Worm (Caenorhabditis elegans) whole organism, late embryonic: ENCODE data around the gene skpo-3.

Source experiments
- C08G9.2 ChIP-seq: sonication (generic microtip); optimal IDR thresholded peaks from 2 replicates; lab custom pipeline; 2016; ENCODE audit warnings: mild to moderate bottlenecking, missing genetic modification characterization, moderate library complexity, missing compliant biosample characterization
- Y22D7AL.16 ChIP-seq: sonication (generic microtip); optimal IDR thresholded peaks from 2 replicates; lab custom pipeline; 2016; ENCODE audit warnings: missing genetic modification characterization, missing compliant biosample characterization
- ceh-22 ChIP-seq: sonication (generic microtip); optimal IDR thresholded peaks from 2 replicates; lab custom pipeline; 2017; ENCODE audit warnings: missing biosample characterization, missing genetic modification characterization
- ceh-31 ChIP-seq: sonication (generic microtip); optimal IDR thresholded peaks from 2 replicates; lab custom pipeline; 2016; ENCODE audit warnings: missing genetic modification characterization, missing compliant biosample characterization
- ceh-34 ChIP-seq: sonication (generic microtip); optimal IDR thresholded peaks from 2 replicates; lab custom pipeline; 2016; ENCODE audit warnings: mild to moderate bottlenecking, missing genetic modification characterization, missing compliant biosample characterization
- ceh-9 ChIP-seq: sonication (generic microtip); optimal IDR thresholded peaks from 2 replicates; lab custom pipeline; 2016; ENCODE audit warnings: mild to moderate bottlenecking, missing genetic modification characterization, inconsistent platforms, missing compliant biosample characterization
- elt-2 ChIP-seq: sonication (generic microtip); optimal IDR thresholded peaks from 2 replicates; lab custom pipeline; 2016; ENCODE audit warnings: missing genetic modification reagents, missing genetic modification characterization, missing compliant biosample characterization
- elt-4 ChIP-seq: sonication (generic microtip); optimal IDR thresholded peaks from 2 replicates; lab custom pipeline; 2016; ENCODE audit warnings: missing genetic modification characterization, missing compliant biosample characterization
- hlh-15 ChIP-seq: sonication (generic microtip); optimal IDR thresholded peaks from 2 replicates; lab custom pipeline; 2016; ENCODE audit warnings: missing genetic modification characterization, missing compliant biosample characterization
- madf-2 ChIP-seq: sonication (generic microtip); optimal IDR thresholded peaks from 2 replicates; lab custom pipeline; 2017; ENCODE audit warnings: missing genetic modification characterization, missing compliant biosample characterization
- mec-3 ChIP-seq: sonication (generic microtip); optimal IDR thresholded peaks from 2 replicates; lab custom pipeline; 2016; ENCODE audit warnings: borderline replicate concordance, missing genetic modification characterization, missing compliant biosample characterization
- nfya-1 ChIP-seq: sonication (generic microtip); optimal IDR thresholded peaks from 2 replicates; lab custom pipeline; 2017; ENCODE audit warnings: missing genetic modification characterization, mild to moderate bottlenecking, missing compliant biosample characterization, antibody characterized with exemption, moderate library complexity
- odd-2 ChIP-seq: sonication (generic microtip); optimal IDR thresholded peaks from 2 replicates; lab custom pipeline; 2017; ENCODE audit warnings: antibody characterized with exemption, mild to moderate bottlenecking, missing genetic modification characterization, missing compliant biosample characterization
- pag-3 ChIP-seq: sonication (generic microtip); optimal IDR thresholded peaks from 2 replicates; lab custom pipeline; 2016; ENCODE audit warnings: missing compliant biosample characterization, missing genetic modification characterization, borderline replicate concordance
- sdc-2 ChIP-seq: sonication (generic microtip); optimal IDR thresholded peaks from 2 replicates; lab custom pipeline; 2016; ENCODE audit warnings: missing genotype, missing genetic modification characterization, missing compliant biosample characterization
- sox-2 ChIP-seq: fragments of 200-800 bp; sonication (Bioruptor generic); IDR thresholded peaks from 2 replicates; pipeline ENCODE4 v1.3.6; 2022; ENCODE audit warnings: missing genetic modification reagents, missing genetic modification characterization, missing compliant biosample characterization
- syd-9 ChIP-seq: sonication (generic microtip); optimal IDR thresholded peaks from 2 replicates; lab custom pipeline; 2016; ENCODE audit warnings: mild to moderate bottlenecking, missing genetic modification characterization, moderate library complexity, missing compliant biosample characterization
- tbx-2 ChIP-seq: sonication (generic microtip); optimal IDR thresholded peaks from 2 replicates; lab custom pipeline; 2016; ENCODE audit warnings: missing genetic modification characterization, missing compliant biosample characterization
- unc-86 ChIP-seq: sonication (generic microtip); optimal IDR thresholded peaks from 2 replicates; lab custom pipeline; 2016; ENCODE audit warnings: missing genetic modification characterization, missing compliant biosample characterization
- zip-5 ChIP-seq: sonication (generic microtip); optimal IDR thresholded peaks from 2 replicates; lab custom pipeline; 2016; ENCODE audit warnings: missing genetic modification characterization, missing compliant biosample characterization

Gene skpo-3

DNA sequence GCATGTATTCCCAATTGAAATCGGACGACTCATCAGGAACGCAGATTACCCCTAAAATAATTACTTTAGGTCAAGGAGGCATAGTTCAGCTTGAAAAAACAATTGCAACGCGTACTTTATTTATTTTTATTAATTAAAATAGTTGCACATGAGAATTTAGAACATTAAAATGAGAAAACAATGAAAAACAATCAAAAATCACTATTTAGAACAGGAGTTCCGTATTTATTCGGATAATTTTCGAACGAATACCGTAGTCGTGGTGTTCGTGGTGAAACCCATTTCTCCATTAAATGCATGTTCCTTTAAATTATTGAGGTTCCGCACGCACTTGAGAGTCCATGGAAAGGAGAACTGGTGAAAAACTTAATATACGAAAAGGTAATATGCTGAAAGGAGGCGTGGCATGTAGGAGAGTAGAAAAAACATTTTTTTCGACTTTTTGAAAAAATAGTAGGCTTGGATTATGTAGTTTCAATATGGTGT lies 52.6 kb downstream of the skpo-3 start, which contains the start of gene puf-8:
Gene puf-8 (minus strand): TSS at position 51 of the 486 bp plus-strand sequence.
- no peak for TF ChIP-seq C08G9.2 (tag; lab: Kevin White, UChicago)
- no peak for TF ChIP-seq sdc-2
- TF ChIP-seq elt-4 (tag; lab: Kevin White, UChicago) = no peak
- TF ChIP-seq ceh-9 (tag; lab: Kevin White, UChicago) = no peak
- TF ChIP-seq madf-2 (tag; lab: Kevin White, UChicago) = no peak
- no peak for TF ChIP-seq nfya-1 (tag; lab: Kevin White, UChicago)
- TF ChIP-seq pag-3 (tag; lab: Kevin White, UChicago) = no peak
- TF ChIP-seq mec-3 (tag; lab: Kevin White, UChicago) = no peak
- no peak for TF ChIP-seq zip-5 (tag; lab: Kevin White, UChicago)
- no peak for TF ChIP-seq odd-2
- no peak for TF ChIP-seq ceh-22 (tag; lab: Kevin White, UChicago)
- no peak for TF ChIP-seq tbx-2
- TF ChIP-seq unc-86 (tag; lab: Kevin White, UChicago) = no peak
- no peak for TF ChIP-seq Y22D7AL.16
- no peak for TF ChIP-seq hlh-15 (tag; lab: Kevin White, UChicago)
- TF ChIP-seq syd-9 (tag; lab: Kevin White, UChicago) = no peak
- TF ChIP-seq elt-2 (tag; lab: Kevin White, UChicago) = no peak
- TF ChIP-seq ceh-31 (tag; lab: Kevin White, UChicago) = no peak
- TF ChIP-seq sox-2 (GFP tag; lab: Robert Waterston, UW) = no peak

DNA sequence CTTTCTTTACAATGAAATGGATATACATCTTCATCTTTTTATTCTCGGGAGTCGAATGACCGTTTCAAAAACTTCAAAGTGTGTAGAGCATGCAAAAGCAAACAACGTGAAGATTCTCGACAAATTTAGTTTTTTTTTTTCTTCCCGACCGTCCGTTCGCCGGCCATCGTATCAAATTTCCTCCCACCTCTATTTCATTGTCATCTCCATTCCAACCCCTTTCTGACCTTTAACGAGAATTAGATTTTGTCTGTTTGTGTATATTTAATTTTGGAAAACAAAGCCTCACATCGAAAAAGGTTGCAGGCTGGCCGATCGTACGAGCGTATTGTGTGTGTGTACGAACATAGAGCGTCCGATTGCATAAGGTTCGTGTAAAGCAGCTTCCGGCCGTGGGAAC lies 53.4 kb downstream of the skpo-3 start, which contains the start of gene C30G12.1:
Gene C30G12.1 (plus strand): TSS at position 301 of the 400 bp plus-strand sequence.
- TF ChIP-seq elt-4 (tag; lab: Kevin White, UChicago) (no peak), ceh-34 (tag; lab: Kevin White, UChicago) (peak; percentile 68)
- TF ChIP-seq, all 69 proteins: peak for 1
